Fruit fly (Drosophila melanogaster): ENCODE results near the gene Sema1a.

Sema1a gene

dm6 chr2L:8541469-8542233, at the start of gene Sema1a (continued):
- TF ChIP-seq da (GFP tag; optimal IDR thresholded peaks at IDR 0.05) = peak; percentile 25
- peak; percentile 66 for TF ChIP-seq CG13775 (GFP tag; optimal IDR thresholded peaks at IDR 0.05)
- no peak for TF ChIP-seq CG3407 (GFP tag; optimal IDR thresholded peaks at IDR 0.05)
- TF ChIP-seq CG5245 (GFP tag; optimal IDR thresholded peaks at IDR 0.05) = peak; percentile 11
- peak; percentile 86 for TF ChIP-seq zen2 (GFP tag; IDR thresholded peaks at IDR 0.05; ENCODE audit: partially characterized antibody)
- TF ChIP-seq danr (GFP tag; IDR thresholded peaks at IDR 0.05) = no peak
- TF ChIP-seq lola (GFP tag; optimal IDR thresholded peaks at IDR 0.05) = peak in 1 of 3 experiments; percentile 39
- no peak for TF ChIP-seq Sin3A (optimal IDR thresholded peaks at IDR 0.05)
- TF ChIP-seq CG7839 (tag; optimal IDR thresholded peaks at IDR 0.05) = peak; percentile 64
- peak in 1 of 2 experiments; percentile 53 for TF ChIP-seq eve (GFP tag; optimal IDR thresholded peaks at IDR 0.05)
- TF ChIP-seq Drgx (GFP tag; IDR thresholded peaks at IDR 0.05) = peak; percentile 65
- TF ChIP-seq crol (GFP tag; IDR thresholded peaks at IDR 0.05) = no peak
- TF ChIP-seq CG14860 (GFP tag; IDR thresholded peaks at IDR 0.05; ENCODE audit: partially characterized antibody) = peak; percentile 65
- TF ChIP-seq CG7928 (GFP tag; optimal IDR thresholded peaks at IDR 0.05) = no peak
- no peak for TF ChIP-seq CG10959 (GFP tag; IDR thresholded peaks at IDR 0.05)
- TF ChIP-seq grn (GFP tag; optimal IDR thresholded peaks at IDR 0.05) = no peak
- TF ChIP-seq Blimp-1 (GFP tag; optimal IDR thresholded peaks at IDR 0.05) = peak; percentile 47
- no peak; the same call in 2 of the 3 replicates for TF ChIP-seq CG7357 (GFP tag; IDR thresholded peaks at IDR 0.05)
- TF ChIP-seq CG8089 (GFP tag; optimal IDR thresholded peaks at IDR 0.05) = no peak
- TF ChIP-seq CG3726 (GFP tag; IDR thresholded peaks at IDR 0.05) = no peak
- TF ChIP-seq Oaz (GFP tag; IDR thresholded peaks at IDR 0.05) = 0 out of 2 replicates have a peak, but pooled peaks have one; percentile 53
- peak; percentile 53; the same call in 1 of the 2 replicates for TF ChIP-seq E2f2 (GFP tag; IDR thresholded peaks at IDR 0.05)
- TF ChIP-seq jumu (GFP tag; optimal IDR thresholded peaks at IDR 0.05) = peak; percentile 62
- no peak; the same call in 2 of the 3 replicates for TF ChIP-seq ase (GFP tag; IDR thresholded peaks at IDR 0.05)
- peak in 1 of 2 experiments; percentile 71 for TF ChIP-seq insv (GFP tag; optimal IDR thresholded peaks at IDR 0.05)
- TF ChIP-seq Kr (GFP tag; optimal IDR thresholded peaks at IDR 0.05) = no peak
- peak; percentile 24 for TF ChIP-seq CG1647 (GFP tag; optimal IDR thresholded peaks at IDR 0.05)
- TF ChIP-seq HHEX (GFP tag; optimal IDR thresholded peaks at IDR 0.05) = peak; percentile 26
- TF ChIP-seq CG12659 (GFP tag; optimal IDR thresholded peaks at IDR 0.05) = peak; percentile 83
- TF ChIP-seq exex (tag; optimal IDR thresholded peaks at IDR 0.05) = peak; percentile 14
- no peak; the same call in 2 of the 3 replicates for TF ChIP-seq jigr1 (GFP tag; IDR thresholded peaks at IDR 0.05)
- no peak for TF ChIP-seq corto (GFP tag; optimal IDR thresholded peaks at IDR 0.05)
- peak; percentile 7 to 74 for TF ChIP-seq chif (GFP tag; optimal IDR thresholded peaks at IDR 0.05)
- TF ChIP-seq ttk (GFP tag; IDR thresholded peaks at IDR 0.05) = no peak; the same call in 1 of the 2 replicates
- TF ChIP-seq CG15479 (GFP tag; optimal IDR thresholded peaks at IDR 0.05) = no peak
- peak; percentile 70 for TF ChIP-seq ewg (GFP tag; optimal IDR thresholded peaks at IDR 0.05)
- peak; percentile 32 for TF ChIP-seq sqz (GFP tag; optimal IDR thresholded peaks at IDR 0.05)
- no peak; the same call in 1 of the 2 replicates for TF ChIP-seq sim (GFP tag; IDR thresholded peaks at IDR 0.05)
- peak; percentile 52 for TF ChIP-seq CG15269 (tag; optimal IDR thresholded peaks at IDR 0.05)
- peak; percentile 52 for TF ChIP-seq tgo (GFP tag; IDR thresholded peaks at IDR 0.05)
- TF ChIP-seq pb (GFP tag; optimal IDR thresholded peaks at IDR 0.05) = peak; percentile 5
- peak; percentile 66 for TF ChIP-seq onecut (GFP tag; IDR thresholded peaks at IDR 0.05)
- TF ChIP-seq Optix (GFP tag; IDR thresholded peaks at IDR 0.05) = no peak; the same call in 2 of the 3 replicates
- no peak; the same call in none of the 2 replicates for TF ChIP-seq CG31224 (GFP tag; IDR thresholded peaks at IDR 0.05)
- peak; percentile 9 for TF ChIP-seq CG9876 (GFP tag; optimal IDR thresholded peaks at IDR 0.05)
- TF ChIP-seq ems (GFP tag; optimal IDR thresholded peaks at IDR 0.05) = peak; percentile 10
- TF ChIP-seq CG1792 (GFP tag; optimal IDR thresholded peaks at IDR 0.05) = no peak
- TF ChIP-seq Sox102F (GFP tag; optimal IDR thresholded peaks at IDR 0.05) = peak; percentile 94
- peak in 1 of 2 experiments; percentile 42 for TF ChIP-seq Hr78 (GFP tag; optimal IDR thresholded peaks at IDR 0.05)

Data from whole organism, embryonic.